Worm (Caenorhabditis elegans): Measurements from ENCODE around the gene hic-1.

DNA sequence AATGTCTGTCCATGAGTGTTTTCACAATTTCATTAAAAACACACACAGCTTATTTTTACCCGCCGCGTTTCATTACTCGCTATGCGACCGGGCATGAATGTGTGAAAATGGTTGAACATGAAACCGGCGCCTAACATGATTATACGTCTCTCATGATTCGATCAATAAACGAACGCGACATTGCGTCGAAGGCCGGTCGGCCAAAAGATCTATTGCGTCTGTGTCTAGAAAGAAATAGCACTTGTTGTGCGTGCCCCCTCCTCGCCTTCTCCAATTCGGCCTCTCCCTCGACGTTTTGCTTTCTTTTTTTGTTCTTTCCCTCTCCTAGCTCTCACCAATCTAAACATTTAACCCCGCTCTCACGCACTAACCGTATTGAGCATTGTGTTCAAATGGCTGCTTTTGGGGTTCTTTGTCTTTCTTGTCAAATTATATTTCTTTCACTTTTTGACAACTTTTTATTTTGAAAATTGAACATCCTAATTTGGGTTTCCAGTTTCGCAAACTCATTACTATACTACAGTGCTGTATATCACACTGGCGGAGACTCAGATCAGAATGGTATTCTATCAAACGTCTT is 47.5 kb downstream of the hic-1 start:
- TF ChIP-seq bed-2 (GFP tag; IDR thresholded peaks at IDR 0.05) (no peak), dox-1 (GFP tag; IDR thresholded peaks at IDR 0.05) (peak; percentile 51; the same call in 1 of the 2 replicates), pha-4 (tag; optimal IDR thresholded peaks at IDR 0.05) (no peak), F33H1.4 (GFP tag; IDR thresholded peaks at IDR 0.05) (no peak), snpc-1.3 (tag; optimal IDR thresholded peaks at IDR 0.05; ENCODE audit: insufficient read depth) (no peak), him-1 (tag; optimal IDR thresholded peaks at IDR 0.05) (no peak), snpc-3.4 (tag; optimal IDR thresholded peaks at IDR 0.05) (no peak), dpl-1 (GFP tag; optimal IDR thresholded peaks at IDR 0.05) (no peak), nfya-1 (tag; optimal IDR thresholded peaks at IDR 0.05; ENCODE audit: borderline replicate concordance, insufficient read depth) (no peak), hlh-26 (GFP tag; conservative IDR thresholded peaks at IDR 0.05) (no peak), C06A6.2 (GFP tag; conservative IDR thresholded peaks at IDR 0.05) (no peak)
